Worm (Caenorhabditis elegans): ENCODE measurements around the gene W06D11.1.
"Not testable (repeated sequence)": the region's sequence is repeated elsewhere in the genome, so short reads cannot be mapped to it uniquely, and the experiment has no call there.

DNA sequence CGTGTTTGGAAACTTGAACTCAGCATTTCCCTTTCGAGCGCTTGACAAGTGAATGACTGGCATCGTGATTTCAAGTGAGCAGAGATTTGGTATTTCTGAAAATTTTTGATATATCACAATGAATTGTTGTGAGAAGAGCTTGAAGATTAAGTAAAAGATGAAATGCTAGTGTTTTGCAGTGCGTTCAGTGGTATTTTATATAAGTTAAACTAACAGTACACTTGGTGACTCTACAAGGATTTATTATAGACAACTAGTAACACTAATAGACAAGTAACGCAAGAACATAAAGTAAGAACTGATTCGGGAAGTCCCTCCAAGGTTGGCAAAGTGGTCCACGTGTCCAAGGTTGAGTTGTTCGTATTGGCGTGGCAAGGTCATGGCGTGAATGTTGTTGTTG lies 8.4 kb downstream of the W06D11.1 start, which contains the start of gene dot-1.3:
- not testable (repeated sequence) for TF ChIP-seq med-1 (GFP tag; optimal IDR thresholded peaks at IDR 0.05; ENCODE audit: insufficient read depth); flt-1 (GFP tag; IDR thresholded peaks at IDR 0.05)
